Worm (Caenorhabditis elegans) whole organism, L1 larva: ENCODE data around the gene F42A8.1.

Experiments used
- aly-2 ChIP-seq: fragments of 150-350 bp; optimal IDR thresholded peaks from 2 replicates; lab custom pipeline; 2014; ENCODE audit warnings: missing biosample characterization, missing genetic modification characterization
- grh-1 ChIP-seq: fragments of 200-800 bp; sonication (Bioruptor generic); IDR thresholded peaks from 2 replicates; pipeline ENCODE4 v1.3.6; 2022; ENCODE audit warnings: missing genetic modification reagents, missing genetic modification characterization, missing compliant biosample characterization

DNA sequence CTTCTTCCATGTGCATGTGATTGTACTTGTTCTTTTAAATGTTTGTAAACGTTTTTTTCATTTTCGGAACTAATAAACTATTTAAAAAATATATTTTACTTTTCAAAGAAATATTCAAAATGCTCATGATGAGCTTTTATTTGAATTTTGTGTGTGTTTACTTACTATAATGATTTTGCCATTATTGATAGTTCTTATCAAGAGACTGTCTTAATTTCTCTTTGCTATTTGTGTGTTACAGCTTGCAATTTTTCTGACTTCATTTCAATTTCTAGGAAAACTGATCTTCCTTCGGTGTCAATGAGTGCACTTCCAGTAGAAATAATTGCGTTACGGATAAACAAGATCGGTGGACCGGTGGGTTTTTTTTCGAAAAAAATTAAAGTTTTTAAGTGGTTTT, 28.4 kb upstream of the F42A8.1 start, which contains the start of gene C06C3.12:
- TF ChIP-seq aly-2 (no peak), grh-1 (GFP tag; lab: Robert Waterston, UW) (no peak)
